Worm (Caenorhabditis elegans) whole organism, L1 larva: ENCODE results near the gene hpx-2.

Experiments used
- nhr-76 ChIP-seq: sonication (generic microtip); optimal IDR thresholded peaks from 2 replicates; lab custom pipeline; 2017; ENCODE audit warnings: missing biosample characterization, missing genetic modification characterization
- pqm-1 ChIP-seq: sonication (generic microtip); optimal IDR thresholded peaks from 3 replicates; lab custom pipeline; 2017; ENCODE audit warnings: missing biosample characterization, missing genetic modification characterization

DNA sequence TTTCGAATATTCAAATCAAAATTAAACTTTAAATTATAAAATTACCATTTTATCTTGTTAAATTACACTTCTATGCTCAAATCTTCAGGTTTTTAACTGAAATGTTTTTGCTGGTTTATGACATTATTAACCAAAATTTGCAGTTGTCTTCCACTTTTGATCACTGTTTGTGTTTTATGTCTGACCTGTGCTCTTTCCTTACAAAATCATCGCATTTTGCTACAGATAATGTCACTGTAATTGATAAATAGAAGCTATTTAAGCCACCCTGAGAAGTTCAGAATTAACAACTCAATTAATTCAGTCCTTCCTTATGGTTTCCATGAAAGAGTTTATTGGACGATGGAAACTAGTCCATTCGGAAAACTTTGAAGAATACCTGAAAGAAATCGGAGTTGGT lies 40.2 kb downstream of the hpx-2 start, which contains the start of gene lbp-8:
- TF ChIP-seq nhr-76 (tag; lab: Kevin White, UChicago) (no peak), pqm-1 (tag; lab: Kevin White, UChicago) (no peak)
